Fruit fly (Drosophila melanogaster) whole organism: ENCODE data around the gene agt.

Source experiments
- CG8478 ChIP-seq: fragments of >200 bp; optimal IDR thresholded peaks from 2 replicates; lab custom pipeline; 2018; ENCODE audit warnings: inconsistent platforms
- Dll ChIP-seq: fragments of >200 bp; optimal IDR thresholded peaks from 2 replicates; lab custom pipeline; 2017
- EcR ChIP-seq, 2 experiments: fragments of >200 bp; optimal IDR thresholded peaks; 2 replicates each; lab custom pipeline; 2017; ENCODE audit warnings: missing biosample characterization in 2 of 2, missing genetic modification characterization in 2 of 2, missing genetic modification reagents in 2 of 2
- pan ChIP-seq: fragments of >200 bp; optimal IDR thresholded peaks from 2 replicates; lab custom pipeline; 2017
- psq ChIP-seq: fragments of >200 bp; optimal IDR thresholded peaks from 2 replicates; lab custom pipeline; 2017
- usp ChIP-seq: fragments of >200 bp; optimal IDR thresholded peaks from 2 replicates; lab custom pipeline; 2017; ENCODE audit warnings: missing biosample characterization, missing genetic modification characterization, mixed read lengths

DNA sequence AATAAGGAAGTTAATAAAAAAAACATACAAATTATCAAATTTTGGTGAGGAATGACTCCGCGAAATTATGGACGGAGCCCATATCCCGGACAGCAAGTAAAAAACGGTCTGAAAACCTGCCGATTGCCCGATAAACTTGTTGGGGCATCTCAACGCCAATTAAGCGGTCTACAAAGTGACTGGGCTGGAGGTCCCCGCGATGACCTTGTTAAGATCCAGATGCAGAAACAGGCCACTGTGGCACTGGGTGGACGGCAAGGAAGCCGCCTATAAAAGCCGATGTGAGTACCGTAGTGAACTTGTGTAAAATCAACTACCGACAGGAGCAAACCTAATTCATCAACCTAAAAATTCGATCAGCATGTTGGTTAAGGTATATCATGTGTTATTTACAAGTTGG lies 24.2 kb upstream of the agt start, which contains the start of gene Edg84A:
- TF ChIP-seq usp (GFP tag; lab: Kevin White, UChicago) = no peak
- TF ChIP-seq psq (lab: Kevin White, UChicago) = no peak
- no peak for TF ChIP-seq pan (lab: Kevin White, UChicago)
- no peak for TF ChIP-seq CG8478
- no peak for TF ChIP-seq Dll
- TF ChIP-seq EcR (GFP tag; optimal IDR thresholded peaks at IDR 0.05; lab: Kevin White, UChicago) = no peak
